Fruit fly (Drosophila melanogaster): ENCODE measurements around the gene shakB.

shakB gene

DNA sequence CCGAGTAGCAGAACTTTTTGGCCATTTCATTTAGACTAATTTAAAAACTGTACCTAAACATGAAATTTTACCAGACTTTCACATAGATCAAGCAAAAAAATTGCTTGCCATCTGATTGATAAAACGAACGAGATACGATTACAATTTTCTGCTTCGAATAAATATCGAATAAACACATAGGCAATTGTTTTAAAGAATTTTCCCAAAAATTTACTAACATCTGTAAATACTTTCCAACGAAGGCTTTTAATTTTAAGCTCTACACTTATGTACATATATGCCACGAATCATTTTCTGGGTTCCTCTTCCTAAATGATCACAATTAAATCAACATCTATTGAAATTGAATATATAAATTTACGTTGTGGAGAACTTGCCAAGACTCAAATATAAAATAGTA lies 6.6 kb upstream of the shakB start, which contains the start of gene CG11227:
CG11227 (minus strand) TSS at position 101 of the 400 bp plus-strand sequence.
- TF ChIP-seq HLH106 (tag; optimal IDR thresholded peaks at IDR 0.05) (no peak), sage (GFP tag; optimal IDR thresholded peaks at IDR 0.05) (no peak), usp (GFP tag; optimal IDR thresholded peaks at IDR 0.05) (no peak), tai (GFP tag; optimal IDR thresholded peaks at IDR 0.05) (no peak), Myc (optimal IDR thresholded peaks at IDR 0.05) (no peak), dl (GFP tag; optimal IDR thresholded peaks at IDR 0.05; ENCODE audit: insufficient read depth in 1 of 2, partially characterized antibody in 2 of 2) (no peak), Hr78 (GFP tag; optimal IDR thresholded peaks at IDR 0.05) (no peak), Sp1 (GFP tag; optimal IDR thresholded peaks at IDR 0.05) (no peak), rgr (GFP tag; optimal IDR thresholded peaks at IDR 0.05) (no peak), N (GFP tag; optimal IDR thresholded peaks at IDR 0.05) (no peak), jim (GFP tag; optimal IDR thresholded peaks at IDR 0.05) (no peak), sv (GFP tag; optimal IDR thresholded peaks at IDR 0.05) (no peak), lola (GFP tag; optimal IDR thresholded peaks at IDR 0.05) (no peak)

DNA sequence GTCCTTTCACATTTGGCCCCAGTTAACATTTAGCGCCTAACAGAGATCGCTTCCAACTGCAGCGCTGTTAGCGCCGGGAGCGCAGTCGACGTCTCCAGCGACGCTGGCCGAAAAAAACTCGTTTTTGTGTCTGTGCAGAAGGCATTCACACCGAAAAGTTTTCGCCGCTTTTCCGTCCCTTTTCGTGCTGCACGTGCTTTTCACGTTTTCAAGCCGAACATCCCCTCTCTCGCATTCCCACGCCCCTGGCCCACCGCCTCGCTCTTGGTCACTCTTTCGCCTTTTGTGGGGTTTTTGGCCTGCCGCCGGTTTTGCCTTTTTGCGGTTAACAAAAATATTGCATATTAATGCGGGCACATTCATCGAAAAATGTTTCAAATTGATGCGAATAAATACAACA lies 992 bp downstream of the shakB start:
- TF ChIP-seq foxo (GFP tag; optimal IDR thresholded peaks at IDR 0.05) (no peak), CrebA (GFP tag; optimal IDR thresholded peaks at IDR 0.05; ENCODE audit: borderline replicate concordance) (no peak), GATAd (GFP tag; optimal IDR thresholded peaks at IDR 0.05) (no peak), dmrt93B (GFP tag; optimal IDR thresholded peaks at IDR 0.05) (no peak), sage (GFP tag; optimal IDR thresholded peaks at IDR 0.05) (no peak), Dfd (GFP tag; optimal IDR thresholded peaks at IDR 0.05) (no peak), tai (GFP tag; optimal IDR thresholded peaks at IDR 0.05) (no peak), Jra (GFP tag; optimal IDR thresholded peaks at IDR 0.05) (no peak), Hnf4 (GFP tag; optimal IDR thresholded peaks at IDR 0.05) (no peak), N (GFP tag; optimal IDR thresholded peaks at IDR 0.05) (no peak), Dif (GFP tag; optimal IDR thresholded peaks at IDR 0.05; ENCODE audit: partially characterized antibody) (no peak), jim (GFP tag; optimal IDR thresholded peaks at IDR 0.05) (no peak), Hr78 (GFP tag; optimal IDR thresholded peaks at IDR 0.05) (no peak), HLH106 (tag; optimal IDR thresholded peaks at IDR 0.05) (no peak), dsf (GFP tag; optimal IDR thresholded peaks at IDR 0.05; ENCODE audit: borderline replicate concordance) (no peak), rgr (GFP tag; optimal IDR thresholded peaks at IDR 0.05) (no peak), CG9705 (GFP tag; optimal IDR thresholded peaks at IDR 0.05) (no peak)

DNA sequence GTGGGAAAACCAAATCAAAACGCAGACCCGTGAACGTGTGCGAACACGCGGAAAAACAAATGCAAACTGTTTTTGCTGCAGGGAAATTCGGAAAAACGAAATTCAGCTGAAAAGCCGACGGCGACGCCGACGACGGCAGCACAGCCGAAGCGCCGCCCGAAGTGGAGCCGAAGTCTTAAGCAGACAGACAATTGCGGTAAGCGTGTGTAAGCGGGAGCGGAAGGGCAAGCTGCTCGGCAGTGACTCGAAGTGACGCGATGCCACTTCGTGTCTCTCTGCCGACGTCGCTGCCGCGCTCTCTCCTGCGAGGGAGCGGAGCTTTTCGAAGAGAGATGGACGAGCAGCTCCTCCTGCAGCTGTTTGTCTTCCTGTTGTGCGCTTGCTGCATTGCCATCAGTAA lies 1.9 kb downstream of the shakB start:
- no peak for TF ChIP-seq brk (GFP tag; optimal IDR thresholded peaks at IDR 0.05)
- TF ChIP-seq Abd-B (GFP tag; optimal IDR thresholded peaks at IDR 0.05), result no peak
- TF ChIP-seq Jra (GFP tag; optimal IDR thresholded peaks at IDR 0.05), result no peak
- TF ChIP-seq dsf (GFP tag; optimal IDR thresholded peaks at IDR 0.05; ENCODE audit: borderline replicate concordance), result no peak
- TF ChIP-seq OdsH (GFP tag; optimal IDR thresholded peaks at IDR 0.05), result no peak
- no peak for TF ChIP-seq GATAd (GFP tag; optimal IDR thresholded peaks at IDR 0.05)
- no peak for TF ChIP-seq fru (GFP tag; optimal IDR thresholded peaks at IDR 0.05)
- TF ChIP-seq CG9705 (GFP tag; optimal IDR thresholded peaks at IDR 0.05), result no peak
- TF ChIP-seq tai (GFP tag; optimal IDR thresholded peaks at IDR 0.05), result no peak
- no peak for TF ChIP-seq Dfd (GFP tag; optimal IDR thresholded peaks at IDR 0.05)
- no peak for TF ChIP-seq Hnf4 (GFP tag; optimal IDR thresholded peaks at IDR 0.05)
- no peak for TF ChIP-seq pan (optimal IDR thresholded peaks at IDR 0.05)
- TF ChIP-seq CG32264 (GFP tag; optimal IDR thresholded peaks at IDR 0.05), result no peak
- no peak for TF ChIP-seq woc (GFP tag; optimal IDR thresholded peaks at IDR 0.05)
- TF ChIP-seq Dif (GFP tag; optimal IDR thresholded peaks at IDR 0.05; ENCODE audit: partially characterized antibody), result no peak
- TF ChIP-seq foxo (GFP tag; optimal IDR thresholded peaks at IDR 0.05), result no peak
- TF ChIP-seq lola (GFP tag; optimal IDR thresholded peaks at IDR 0.05), result no peak
- TF ChIP-seq HLH106 (tag; optimal IDR thresholded peaks at IDR 0.05), result no peak
- TF ChIP-seq sage (GFP tag; optimal IDR thresholded peaks at IDR 0.05), result no peak

DNA sequence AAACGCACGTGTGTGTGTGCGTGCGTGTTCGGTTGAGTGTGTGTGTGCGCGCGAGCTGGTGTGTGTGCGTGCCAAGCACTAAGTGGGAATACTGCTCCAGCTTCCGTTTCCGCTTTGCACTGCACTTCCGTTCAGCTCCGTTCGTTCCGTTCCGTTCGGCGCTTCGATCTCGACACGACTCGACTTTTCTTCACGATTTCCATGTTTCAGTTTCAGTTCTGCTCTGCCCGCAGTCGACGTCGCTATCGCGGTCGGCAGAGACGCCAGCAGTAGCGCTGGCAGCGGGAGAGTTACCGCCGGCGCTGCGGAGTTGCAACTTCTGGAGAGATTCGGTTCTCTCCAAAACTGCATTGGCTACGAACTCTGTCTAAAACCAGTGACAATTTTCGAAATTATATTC lies 3.1 kb downstream of the shakB start:
- no peak for TF ChIP-seq dsf (GFP tag; optimal IDR thresholded peaks at IDR 0.05; ENCODE audit: borderline replicate concordance)
- TF ChIP-seq Rel (GFP tag; optimal IDR thresholded peaks at IDR 0.05), result no peak
- TF ChIP-seq Rel (tag; optimal IDR thresholded peaks at IDR 0.05), result no peak
- no peak for TF ChIP-seq dmrt93B (GFP tag; optimal IDR thresholded peaks at IDR 0.05)
- TF ChIP-seq GATAd (GFP tag; optimal IDR thresholded peaks at IDR 0.05), result no peak
- TF ChIP-seq rgr (GFP tag; optimal IDR thresholded peaks at IDR 0.05), result no peak
- TF ChIP-seq Mio (GFP tag; optimal IDR thresholded peaks at IDR 0.05), result no peak
- no peak for TF ChIP-seq br (GFP tag; optimal IDR thresholded peaks at IDR 0.05)
- TF ChIP-seq HLH106 (tag; optimal IDR thresholded peaks at IDR 0.05), result no peak
- TF ChIP-seq CrebA (GFP tag; optimal IDR thresholded peaks at IDR 0.05; ENCODE audit: borderline replicate concordance), result no peak
- TF ChIP-seq usp (GFP tag; optimal IDR thresholded peaks at IDR 0.05), result no peak
- no peak for TF ChIP-seq sv (GFP tag; optimal IDR thresholded peaks at IDR 0.05)
- TF ChIP-seq h (GFP tag; optimal IDR thresholded peaks at IDR 0.05), result no peak
- TF ChIP-seq Myc (optimal IDR thresholded peaks at IDR 0.05), result no peak
- TF ChIP-seq brk (GFP tag; optimal IDR thresholded peaks at IDR 0.05), result no peak
- no peak for TF ChIP-seq Sp1 (GFP tag; optimal IDR thresholded peaks at IDR 0.05)
- TF ChIP-seq ey (GFP tag; optimal IDR thresholded peaks at IDR 0.05), result no peak
- no peak for TF ChIP-seq Hr78 (GFP tag; optimal IDR thresholded peaks at IDR 0.05)
- no peak for TF ChIP-seq foxo (GFP tag; optimal IDR thresholded peaks at IDR 0.05)
- TF ChIP-seq jim (GFP tag; optimal IDR thresholded peaks at IDR 0.05), result no peak
- no peak for TF ChIP-seq Dfd (GFP tag; optimal IDR thresholded peaks at IDR 0.05)

Measured in whole organism, wandering third instar larva.